Fruit fly (Drosophila melanogaster) whole organism, embryonic: Measurements from ENCODE around the gene red.

Experiments used
- CG10267 ChIP-seq: fragments of 200-800 bp; sonication (Bioruptor generic); optimal IDR thresholded peaks from 2 replicates; lab custom pipeline; 2018; ENCODE audit warnings: missing biosample characterization, mild to moderate bottlenecking, missing genetic modification characterization, moderate library complexity
- CG10431 ChIP-seq: fragments of 200-800 bp; sonication (Bioruptor generic); optimal IDR thresholded peaks from 3 replicates; lab custom pipeline; 2018; ENCODE audit warnings: missing biosample characterization, mild to moderate bottlenecking, missing genetic modification characterization
- CG11093 ChIP-seq: fragments of 200-800 bp; sonication (Bioruptor generic); IDR thresholded peaks from 3 replicates; pipeline ENCODE4 v1.3.6; 2022; ENCODE audit warnings: missing biosample characterization, missing genetic modification characterization
- CG11456 ChIP-seq: fragments of 200-800 bp; sonication (Bioruptor generic); IDR thresholded peaks from 3 replicates; pipeline ENCODE4 v1.3.6; 2022; ENCODE audit warnings: missing biosample characterization, missing genetic modification characterization
- CG11504 ChIP-seq: fragments of 200-800 bp; sonication (Bioruptor generic); optimal IDR thresholded peaks from 3 replicates; lab custom pipeline; 2019; ENCODE audit warnings: missing biosample characterization, mild to moderate bottlenecking, missing genetic modification characterization, moderate library complexity
- CG11560 ChIP-seq: fragments of 200-800 bp; sonication (Bioruptor generic); IDR thresholded peaks from 3 replicates; pipeline ENCODE4 v1.3.6; 2022; ENCODE audit warnings: missing biosample characterization, missing genetic modification characterization
- CG12219 ChIP-seq: fragments of 200-800 bp; sonication (Bioruptor generic); optimal IDR thresholded peaks from 3 replicates; lab custom pipeline; 2018; ENCODE audit warnings: missing biosample characterization, mild to moderate bottlenecking, missing genetic modification characterization
- CG12299 ChIP-seq: fragments of 200-800 bp; sonication (Bioruptor generic); optimal IDR thresholded peaks from 2 replicates; lab custom pipeline; 2018; ENCODE audit warnings: missing biosample characterization, mild to moderate bottlenecking, missing genetic modification characterization
- CG1233 ChIP-seq: fragments of 200-800 bp; sonication (Bioruptor generic); optimal IDR thresholded peaks from 4 replicates; lab custom pipeline; 2018; ENCODE audit warnings: missing biosample characterization, mild to moderate bottlenecking, missing genetic modification characterization
- CG13123 ChIP-seq: fragments of 200-800 bp; sonication (Bioruptor generic); optimal IDR thresholded peaks from 2 replicates; lab custom pipeline; 2016; ENCODE audit warnings: missing biosample characterization, missing genetic modification characterization
- CG14441 ChIP-seq: fragments of 200-800 bp; sonication (Bioruptor generic); IDR thresholded peaks from 2 replicates; pipeline ENCODE4 v1.3.6; 2022; ENCODE audit warnings: missing biosample characterization, missing genetic modification characterization
- CG14860 ChIP-seq: fragments of 200-800 bp; sonication (Bioruptor generic); IDR thresholded peaks from 3 replicates; pipeline ENCODE4 v1.3.6; 2022; ENCODE audit warnings: missing biosample characterization, missing genetic modification characterization; ENCODE audit not compliant: partially characterized antibody
- CG16815 ChIP-seq: fragments of 200-800 bp; sonication (Bioruptor generic); optimal IDR thresholded peaks from 3 replicates; lab custom pipeline; 2017; ENCODE audit warnings: missing biosample characterization, mild to moderate bottlenecking, missing genetic modification characterization
- CG17361 ChIP-seq: fragments of 200-800 bp; sonication (Bioruptor generic); IDR thresholded peaks from 3 replicates; pipeline ENCODE4 v1.3.6; 2022; ENCODE audit warnings: missing biosample characterization, missing genetic modification characterization
- CG2202 ChIP-seq: fragments of 200-800 bp; sonication (Bioruptor generic); optimal IDR thresholded peaks from 2 replicates; lab custom pipeline; 2018; ENCODE audit warnings: missing biosample characterization, mild to moderate bottlenecking, missing genetic modification characterization
- CG2678 ChIP-seq: fragments of 200-800 bp; sonication (Bioruptor generic); optimal IDR thresholded peaks from 3 replicates; lab custom pipeline; 2019; ENCODE audit warnings: missing biosample characterization, mild to moderate bottlenecking, missing genetic modification characterization, moderate library complexity
- CG32532 ChIP-seq: fragments of 200-800 bp; sonication (Bioruptor generic); IDR thresholded peaks from 2 replicates; pipeline ENCODE4 v1.3.6; 2022; ENCODE audit warnings: missing biosample characterization, missing genetic modification characterization
- CG3407 ChIP-seq: fragments of 200-800 bp; sonication (Bioruptor generic); optimal IDR thresholded peaks from 2 replicates; lab custom pipeline; 2018; ENCODE audit warnings: missing biosample characterization, mild to moderate bottlenecking, missing genetic modification characterization
- CG3995 ChIP-seq: fragments of 200-800 bp; sonication (Bioruptor generic); optimal IDR thresholded peaks from 3 replicates; lab custom pipeline; 2016; ENCODE audit warnings: missing biosample characterization, missing genetic modification characterization
- CG8924 ChIP-seq: fragments of 200-800 bp; optimal IDR thresholded peaks from 3 replicates; lab custom pipeline; 2019; ENCODE audit warnings: missing biosample characterization, mild to moderate bottlenecking, missing genetic modification characterization, moderate library complexity
- CG9609 ChIP-seq: fragments of 200-800 bp; sonication (Bioruptor generic); optimal IDR thresholded peaks from 3 replicates; lab custom pipeline; 2016; ENCODE audit warnings: missing biosample characterization, missing genetic modification characterization
- Dek ChIP-seq: fragments of 200-800 bp; sonication (Bioruptor generic); optimal IDR thresholded peaks from 3 replicates; lab custom pipeline; 2019; ENCODE audit warnings: missing biosample characterization, mild to moderate bottlenecking, missing genetic modification characterization, moderate library complexity
- Dfd ChIP-seq, 2 experiments: fragments of >200 bp; optimal IDR thresholded peaks; 2 replicates each; lab custom pipeline; 2017; ENCODE audit warnings: missing biosample characterization in 2 of 2, missing genetic modification characterization in 2 of 2
- Dref ChIP-seq: fragments of 200-800 bp; sonication (Bioruptor generic); IDR thresholded peaks from 2 replicates; pipeline ENCODE4 v1.3.6; 2022; ENCODE audit warnings: missing biosample characterization, missing genetic modification characterization
- Fer2 ChIP-seq: fragments of 200-800 bp; sonication (Bioruptor generic); optimal IDR thresholded peaks from 2 replicates; lab custom pipeline; 2018; ENCODE audit warnings: missing biosample characterization, mild to moderate bottlenecking, missing genetic modification characterization, moderate library complexity
- Hsf ChIP-seq: fragments of 200-800 bp; sonication (Bioruptor generic); optimal IDR thresholded peaks from 3 replicates; lab custom pipeline; 2016; ENCODE audit warnings: missing biosample characterization, missing genetic modification characterization
- Lim3 ChIP-seq: fragments of 200-800 bp; sonication (Bioruptor generic); IDR thresholded peaks from 2 replicates; pipeline ENCODE4 v1.3.6; 2022; ENCODE audit warnings: missing biosample characterization, missing genetic modification characterization
- Lpt ChIP-seq: fragments of >200 bp; optimal IDR thresholded peaks from 2 replicates; lab custom pipeline; 2018; ENCODE audit warnings: missing biosample characterization, missing genetic modification characterization
- Rx ChIP-seq: fragments of 200-800 bp; sonication (Bioruptor generic); IDR thresholded peaks from 2 replicates; pipeline ENCODE4 v1.3.6; 2022; ENCODE audit warnings: missing biosample characterization, missing genetic modification characterization
- al ChIP-seq: fragments of 200-800 bp; sonication (Bioruptor generic); IDR thresholded peaks from 2 replicates; pipeline ENCODE4 v1.3.6; 2022; ENCODE audit warnings: missing biosample characterization, missing genetic modification characterization
- corto ChIP-seq: fragments of 200-800 bp; sonication (Bioruptor generic); optimal IDR thresholded peaks from 2 replicates; lab custom pipeline; 2016; ENCODE audit warnings: missing biosample characterization, mild to moderate bottlenecking, missing genetic modification characterization, moderate library complexity
- fru ChIP-seq: fragments of >200 bp; optimal IDR thresholded peaks from 2 replicates; lab custom pipeline; 2017
- gcm ChIP-seq: fragments of 200-800 bp; sonication (Bioruptor generic); optimal IDR thresholded peaks from 2 replicates; lab custom pipeline; 2019; ENCODE audit warnings: missing biosample characterization, mild to moderate bottlenecking, missing genetic modification characterization, moderate library complexity
- gt ChIP-seq: fragments of 200-800 bp; sonication (Bioruptor generic); IDR thresholded peaks from 2 replicates; pipeline ENCODE4 v1.3.6; 2022; ENCODE audit warnings: missing biosample characterization, missing genetic modification characterization
- ham ChIP-seq: fragments of 200-800 bp; sonication (Bioruptor generic); IDR thresholded peaks from 2 replicates; pipeline ENCODE4 v1.3.6; 2022; ENCODE audit warnings: missing biosample characterization, missing genetic modification characterization
- kay ChIP-seq: fragments of 200-800 bp; sonication (Bioruptor generic); optimal IDR thresholded peaks from 2 replicates; lab custom pipeline; 2016; ENCODE audit warnings: missing biosample characterization, missing genetic modification characterization
- kni ChIP-seq: fragments of 200-800 bp; sonication (Bioruptor generic); optimal IDR thresholded peaks from 3 replicates; lab custom pipeline; 2017; ENCODE audit warnings: mild to moderate bottlenecking, missing biosample characterization, missing genetic modification reagents, missing genetic modification characterization
- lmd ChIP-seq: fragments of 200-800 bp; sonication (Bioruptor generic); IDR thresholded peaks from 2 replicates; pipeline ENCODE4 v1.3.6; 2022; ENCODE audit warnings: missing biosample characterization, missing genetic modification characterization
- luna ChIP-seq: fragments of 200-800 bp; sonication (Bioruptor generic); optimal IDR thresholded peaks from 2 replicates; lab custom pipeline; 2016; ENCODE audit warnings: missing biosample characterization, missing genetic modification characterization
- otp ChIP-seq: fragments of 200-800 bp; sonication (Bioruptor generic); IDR thresholded peaks from 3 replicates; pipeline ENCODE4, ENCODE4 v1.3.6; 2022; ENCODE audit warnings: missing biosample characterization, missing genetic modification characterization
- pho ChIP-seq: fragments of 200-800 bp; sonication (Bioruptor generic); optimal IDR thresholded peaks from 2 replicates; lab custom pipeline; 2016; ENCODE audit warnings: missing biosample characterization, missing genetic modification characterization
- pros ChIP-seq: fragments of 200-800 bp; sonication (Bioruptor generic); optimal IDR thresholded peaks from 3 replicates; lab custom pipeline; 2019; ENCODE audit warnings: missing biosample characterization, mild to moderate bottlenecking, missing genetic modification characterization, moderate library complexity
- psq ChIP-seq: fragments of 200-800 bp; sonication (Bioruptor generic); optimal IDR thresholded peaks from 2 replicates; lab custom pipeline; 2017; ENCODE audit warnings: missing biosample characterization, missing genetic modification characterization
- pum ChIP-seq: fragments of 200-800 bp; sonication (Bioruptor generic); optimal IDR thresholded peaks from 2 replicates; lab custom pipeline; 2016; ENCODE audit warnings: missing biosample characterization, missing genetic modification characterization
- run ChIP-seq: fragments of 200-800 bp; sonication (Bioruptor generic); optimal IDR thresholded peaks from 3 replicates; lab custom pipeline; 2018; ENCODE audit warnings: missing biosample characterization, mild to moderate bottlenecking, missing genetic modification characterization
- sc ChIP-seq, 3 experiments: fragments of >200 bp in 2 of 3; fragments of 200-800 bp in 1 of 3; sonication (Bioruptor generic) in 1 of 3; optimal IDR thresholded peaks; 2 replicates in 2 of 3; 3 replicates in 1 of 3; lab custom pipeline; 2017; ENCODE audit warnings: mild to moderate bottlenecking in 1 of 3, missing biosample characterization in 1 of 3, missing genetic modification characterization in 1 of 3, missing genetic modification reagents in 1 of 3
- seq ChIP-seq: fragments of 200-800 bp; sonication (Bioruptor generic); IDR thresholded peaks from 2 replicates; pipeline ENCODE4 v1.3.6; 2022; ENCODE audit warnings: missing biosample characterization, missing genetic modification characterization
- slp2 ChIP-seq: fragments of 200-800 bp; sonication (Bioruptor generic); optimal IDR thresholded peaks from 2 replicates; lab custom pipeline; 2016; ENCODE audit warnings: missing biosample characterization, missing genetic modification characterization
- tap ChIP-seq: fragments of 200-800 bp; optimal IDR thresholded peaks from 3 replicates; lab custom pipeline; 2019; ENCODE audit warnings: missing biosample characterization, mild to moderate bottlenecking, missing genetic modification characterization, moderate library complexity
- trem ChIP-seq: fragments of 200-800 bp; optimal IDR thresholded peaks from 3 replicates; lab custom pipeline; 2019; ENCODE audit warnings: missing biosample characterization, mild to moderate bottlenecking, missing genetic modification characterization, moderate library complexity
- vvl ChIP-seq: fragments of 200-800 bp; sonication (Bioruptor generic); IDR thresholded peaks from 2 replicates; pipeline ENCODE4 v1.3.6; 2022; ENCODE audit warnings: missing biosample characterization, missing genetic modification characterization
- wdn ChIP-seq: fragments of 200-800 bp; sonication (Bioruptor generic); IDR thresholded peaks from 2 replicates; pipeline ENCODE4 v1.3.6; 2022; ENCODE audit warnings: missing biosample characterization, missing genetic modification characterization
- wor ChIP-seq: fragments of 200-800 bp; sonication (Bioruptor generic); IDR thresholded peaks from 2 replicates; pipeline ENCODE4 v1.3.6; 2022; ENCODE audit warnings: missing biosample characterization, missing genetic modification characterization

red gene

DNA sequence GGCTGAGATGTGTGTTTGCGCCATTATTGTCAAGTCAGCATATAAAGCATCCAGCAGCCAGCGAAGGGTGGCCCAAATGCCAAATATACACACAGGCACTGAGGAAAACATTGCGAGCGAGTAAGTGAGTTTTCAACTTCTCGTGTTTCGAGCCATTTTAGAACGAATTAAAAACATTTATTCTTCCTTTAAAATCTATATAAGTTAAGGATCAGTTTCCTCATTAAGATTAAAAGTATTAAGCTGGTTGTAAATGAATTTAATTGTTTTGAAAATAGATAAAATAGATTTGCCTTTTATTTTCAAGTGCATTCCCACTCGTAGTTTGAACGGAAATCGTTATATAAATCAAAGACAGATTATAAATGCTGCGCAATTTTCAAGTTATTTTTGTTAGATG, 62.5 kb downstream of the red start (continued):
- no peak for TF ChIP-seq Lpt (GFP tag; lab: Kevin White, UChicago)
- no peak for TF ChIP-seq CG14441 (GFP tag; lab: Robert Waterston, UW)
- no peak for TF ChIP-seq otp (GFP tag; lab: Robert Waterston, UW)
- TF ChIP-seq CG14860, result no peak
- no peak for TF ChIP-seq Dfd (GFP tag; optimal IDR thresholded peaks at IDR 0.05; lab: Kevin White, UChicago)
- TF ChIP-seq slp2 (GFP tag; lab: Kevin White, UChicago), result no peak
- TF ChIP-seq luna, result no peak
- no peak for TF ChIP-seq ham
- TF ChIP-seq CG11560 (tag; lab: Robert Waterston, UW), result no peak
- TF ChIP-seq CG10431 (GFP tag; lab: Kevin White, UChicago), result no peak
- TF ChIP-seq wor, result no peak
- no peak for TF ChIP-seq CG3407 (GFP tag; lab: Kevin White, UChicago)
- TF ChIP-seq run (tag; lab: Kevin White, UChicago), result no peak
- TF ChIP-seq Dref (GFP tag; lab: Robert Waterston, UW), result no peak
- peak; percentile 42 for TF ChIP-seq CG8924 (tag; lab: Kevin White, UChicago)
- TF ChIP-seq gt, result no peak
- TF ChIP-seq Rx (GFP tag; lab: Robert Waterston, UW), result no peak
- TF ChIP-seq kay (GFP tag; lab: Kevin White, UChicago), result no peak
- no peak for TF ChIP-seq pros
- peak; percentile 27 for TF ChIP-seq pho
- no peak for TF ChIP-seq pum (GFP tag; lab: Kevin White, UChicago)
- no peak for TF ChIP-seq Lim3 (GFP tag; lab: Robert Waterston, UW)
- TF ChIP-seq lmd (GFP tag; lab: Robert Waterston, UW), result no peak
- no peak for TF ChIP-seq sc (optimal IDR thresholded peaks at IDR 0.05; lab: Kevin White, UChicago)
- peak; percentile 23 for TF ChIP-seq sc (GFP tag; optimal IDR thresholded peaks at IDR 0.05; lab: Kevin White, UChicago)
- no peak for TF ChIP-seq CG11093
- TF ChIP-seq CG13123 (GFP tag; lab: Kevin White, UChicago), result no peak
- TF ChIP-seq kni (GFP tag; lab: Kevin White, UChicago), result no peak
- TF ChIP-seq CG2202 (tag; lab: Kevin White, UChicago), result no peak
- no peak for TF ChIP-seq fru
- no peak for TF ChIP-seq trem (tag; lab: Kevin White, UChicago)
- TF ChIP-seq CG2678 (tag; lab: Kevin White, UChicago), result peak; percentile 59
- no peak for TF ChIP-seq wdn (GFP tag; lab: Robert Waterston, UW)
- peak; percentile 1 for TF ChIP-seq Fer2
- no peak for TF ChIP-seq al (GFP tag; lab: Robert Waterston, UW)
- no peak for TF ChIP-seq CG1233
- TF ChIP-seq seq, result no peak
- peak; percentile 29 for TF ChIP-seq CG10267 (tag; lab: Kevin White, UChicago)
- no peak for TF ChIP-seq CG32532 (GFP tag; lab: Robert Waterston, UW)
- peak; percentile 3 for TF ChIP-seq CG12299 (tag; lab: Kevin White, UChicago)
- TF ChIP-seq Dek (tag; lab: Kevin White, UChicago), result no peak
- TF ChIP-seq CG12219 (GFP tag; lab: Kevin White, UChicago), result no peak
- no peak for TF ChIP-seq psq (GFP tag; lab: Kevin White, UChicago)
- TF ChIP-seq tap (tag; lab: Kevin White, UChicago), result peak; percentile 21
- TF ChIP-seq CG17361 (GFP tag; lab: Robert Waterston, UW), result peak; percentile 54; the same call in 2 of the 3 replicates
- no peak for TF ChIP-seq CG11456 (GFP tag; lab: Robert Waterston, UW)
- TF ChIP-seq CG16815 (GFP tag; lab: Kevin White, UChicago), result no peak
- TF ChIP-seq gcm (GFP tag; lab: Kevin White, UChicago), result no peak
- peak; percentile 69 for TF ChIP-seq CG11504 (tag; lab: Kevin White, UChicago)
- no peak for TF ChIP-seq CG9609 (GFP tag; lab: Kevin White, UChicago)
- TF ChIP-seq vvl (GFP tag; lab: Robert Waterston, UW), result peak; percentile 33; the same call in 1 of the 2 replicates
- TF ChIP-seq Hsf (GFP tag; lab: Kevin White, UChicago), result peak; percentile 27
- no peak for TF ChIP-seq CG3995 (GFP tag; lab: Kevin White, UChicago)
- no peak for TF ChIP-seq corto (GFP tag; lab: Kevin White, UChicago)
